Fruit fly (Drosophila melanogaster) whole organism, prepupa: ENCODE results near the gene Ir75c.

Experiments
- Gug ChIP-seq: fragments of 200-800 bp; sonication (Bioruptor generic); IDR thresholded peaks from 2 replicates; pipeline ENCODE4 v1.3.6; 2022; ENCODE audit warnings: missing biosample characterization, missing genetic modification characterization
- Hr4 ChIP-seq: fragments of 200-800 bp; sonication (Bioruptor generic); optimal IDR thresholded peaks from 3 replicates; lab custom pipeline; 2016; ENCODE audit warnings: missing biosample characterization, missing genetic modification characterization
- Smox ChIP-seq: fragments of 200-800 bp; sonication (Bioruptor generic); optimal IDR thresholded peaks from 3 replicates; lab custom pipeline; 2016; ENCODE audit warnings: missing biosample characterization, missing genetic modification characterization
- salr ChIP-seq, 2 experiments: fragments of 200-800 bp; sonication (Bioruptor generic); optimal IDR thresholded peaks; 3 replicates each; lab custom pipeline; 2016 to 2018; ENCODE audit warnings: missing biosample characterization in 2 of 2, missing genetic modification characterization in 2 of 2, mild to moderate bottlenecking in 1 of 2
- topi ChIP-seq: fragments of 200-800 bp; sonication (Bioruptor generic); optimal IDR thresholded peaks from 3 replicates; lab custom pipeline; 2016; ENCODE audit warnings: missing biosample characterization, missing genetic modification characterization

DNA sequence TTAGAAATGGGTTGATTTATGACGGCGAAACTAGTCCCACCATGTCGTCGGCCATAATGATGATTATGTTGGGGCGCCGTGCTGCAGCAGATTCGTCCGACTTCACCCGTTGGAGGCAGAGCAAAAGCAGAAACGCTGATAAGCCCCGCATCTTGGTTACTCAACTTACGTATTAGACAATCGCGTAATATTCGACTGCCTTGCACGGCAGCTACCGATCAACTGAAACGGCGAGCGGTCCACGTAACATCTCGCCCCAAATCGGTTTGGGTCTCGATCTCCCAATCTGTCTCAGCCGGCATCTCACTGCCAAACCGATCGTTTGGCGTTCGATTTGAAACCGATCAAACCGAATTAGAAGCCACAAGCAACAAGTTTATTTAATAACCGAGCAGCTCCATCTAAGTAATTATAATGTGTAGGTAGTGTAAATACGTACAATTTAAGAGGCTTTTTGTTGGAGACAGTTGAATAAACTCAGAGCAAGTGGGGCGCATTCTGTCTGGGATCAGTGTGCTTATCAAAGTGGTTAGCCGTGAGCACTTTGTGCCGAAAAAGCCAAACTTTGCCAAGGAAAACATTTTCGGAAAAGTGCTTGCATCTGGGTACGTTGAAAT lies 13.9 kb downstream of the Ir75c start, which contains the start of gene CG32191:
- TF ChIP-seq topi (GFP tag; lab: Kevin White, UChicago) (no peak), Hr4 (GFP tag; lab: Kevin White, UChicago) (no peak), Smox (GFP tag; lab: Kevin White, UChicago) (no peak), salr (GFP tag; optimal IDR thresholded peaks at IDR 0.05; lab: Kevin White, UChicago) (no peak), Gug (GFP tag; lab: Robert Waterston, UW) (no peak)
